Worm (Caenorhabditis elegans): ENCODE results near the gene srbc-30.

Gene srbc-30

DNA sequence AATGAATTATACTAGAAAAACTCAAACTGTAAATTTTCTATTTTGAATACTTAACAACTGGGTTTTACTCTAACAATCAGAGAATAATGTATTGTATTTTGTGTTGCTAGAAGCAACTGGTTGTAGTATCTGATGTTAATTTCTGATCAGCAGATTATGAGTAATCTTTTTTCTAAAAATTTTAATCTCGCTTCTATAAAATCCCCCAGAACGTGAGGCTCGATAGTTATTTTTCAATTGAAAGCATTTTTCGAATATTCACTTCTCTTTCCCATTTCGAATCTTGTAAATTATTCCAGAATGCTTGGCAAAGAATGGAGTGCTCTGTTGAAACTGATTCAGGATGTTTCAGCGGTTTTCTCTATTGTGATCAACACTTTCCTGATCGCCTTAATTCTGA, 37.6 kb upstream of the srbc-30 start, which contains the start of gene str-227:
Gene str-227, plus strand, starts transcription at position 301 of the 400 bp plus-strand sequence.
- TF ChIP-seq unc-130 (GFP tag; optimal IDR thresholded peaks at IDR 0.05), result no peak
- no peak for TF ChIP-seq chd-7 (tag; optimal IDR thresholded peaks at IDR 0.05)
- no peak for TF ChIP-seq ekl-4 (GFP tag; IDR thresholded peaks at IDR 0.05)
- TF ChIP-seq C17E4.6 (GFP tag; IDR thresholded peaks at IDR 0.05), result no peak
- no peak for TF ChIP-seq F33H1.4 (GFP tag; IDR thresholded peaks at IDR 0.05)
- no peak for TF ChIP-seq sptf-2 (GFP tag; optimal IDR thresholded peaks at IDR 0.05)
- TF ChIP-seq F52B5.7 (tag; optimal IDR thresholded peaks at IDR 0.05), result no peak
- no peak for TF ChIP-seq Y67H2A.10 (GFP tag; conservative IDR thresholded peaks at IDR 0.05)
- no peak for TF ChIP-seq ztf-28 (GFP tag; IDR thresholded peaks at IDR 0.05)
- TF ChIP-seq ccch-3 (GFP tag; optimal IDR thresholded peaks at IDR 0.05), result no peak
- TF ChIP-seq lin-35 (GFP tag; optimal IDR thresholded peaks at IDR 0.05), result no peak
- TF ChIP-seq nfya-2 (GFP tag; IDR thresholded peaks at IDR 0.05), result no peak
- TF ChIP-seq hmg-1.2 (GFP tag; IDR thresholded peaks at IDR 0.05), result no peak
- no peak for TF ChIP-seq lsy-27 (tag; optimal IDR thresholded peaks at IDR 0.05; ENCODE audit: borderline replicate concordance, insufficient read depth)
- TF ChIP-seq pha-4 (tag; optimal IDR thresholded peaks at IDR 0.05), result no peak
- TF ChIP-seq nhr-120 (GFP tag; IDR thresholded peaks at IDR 0.05), result no peak

DNA sequence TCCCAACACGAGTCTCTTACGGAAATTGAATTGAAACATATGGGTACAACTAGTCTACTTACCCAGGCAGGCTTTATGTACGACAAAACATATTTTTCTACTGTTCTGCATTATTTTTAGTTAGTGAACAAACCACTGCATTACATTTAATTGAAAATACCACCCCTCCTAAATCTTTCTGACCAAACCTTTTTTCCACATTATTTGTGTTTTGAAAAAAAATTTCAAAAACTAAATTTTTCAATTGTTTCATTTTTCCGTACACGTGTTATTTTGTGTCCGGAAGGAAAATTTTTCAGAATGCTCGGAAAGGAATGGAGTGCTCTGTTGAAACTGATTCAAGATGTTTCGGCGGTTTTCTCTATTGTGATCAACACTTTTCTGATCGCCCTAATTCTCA, 32.1 kb upstream of the srbc-30 start, which contains the start of gene str-226:
Gene str-226, plus strand, starts transcription at position 301 of the 400 bp plus-strand sequence.
- TF ChIP-seq unc-130 (GFP tag; optimal IDR thresholded peaks at IDR 0.05), result no peak
- TF ChIP-seq B0261.1 (tag; optimal IDR thresholded peaks at IDR 0.05), result no peak
- TF ChIP-seq madf-6 (GFP tag; IDR thresholded peaks at IDR 0.05), result no peak
- TF ChIP-seq madf-8 (GFP tag; conservative IDR thresholded peaks at IDR 0.05), result no peak
- TF ChIP-seq Y67H2A.10 (GFP tag; conservative IDR thresholded peaks at IDR 0.05), result no peak
- no peak for TF ChIP-seq cebp-1 (GFP tag; IDR thresholded peaks at IDR 0.05)
- no peak for TF ChIP-seq cebp-1 (tag; optimal IDR thresholded peaks at IDR 0.05)
- TF ChIP-seq B0019.2 (GFP tag; conservative IDR thresholded peaks at IDR 0.05), result no peak
- TF ChIP-seq attf-5 (GFP tag; optimal IDR thresholded peaks at IDR 0.05), result no peak
- TF ChIP-seq tbp1 (GFP tag; optimal IDR thresholded peaks at IDR 0.05), result no peak
- TF ChIP-seq egrh-3 (GFP tag; IDR thresholded peaks at IDR 0.05), result no peak
- TF ChIP-seq Y53G8AR.9 (GFP tag; conservative IDR thresholded peaks at IDR 0.05), result no peak
- TF ChIP-seq C06A6.2 (GFP tag; conservative IDR thresholded peaks at IDR 0.05), result no peak
- no peak for TF ChIP-seq zfh-2 (GFP tag; conservative IDR thresholded peaks at IDR 0.05)
- no peak for TF ChIP-seq zim-3 (tag; optimal IDR thresholded peaks at IDR 0.05)
- TF ChIP-seq lin-35 (GFP tag; optimal IDR thresholded peaks at IDR 0.05), result no peak
- no peak for TF ChIP-seq F10E7.11 (tag; optimal IDR thresholded peaks at IDR 0.05)
- no peak for TF ChIP-seq rpc-1 (optimal IDR thresholded peaks at IDR 0.05)
- TF ChIP-seq rpc-1 (tag; optimal IDR thresholded peaks at IDR 0.05), result no peak

DNA sequence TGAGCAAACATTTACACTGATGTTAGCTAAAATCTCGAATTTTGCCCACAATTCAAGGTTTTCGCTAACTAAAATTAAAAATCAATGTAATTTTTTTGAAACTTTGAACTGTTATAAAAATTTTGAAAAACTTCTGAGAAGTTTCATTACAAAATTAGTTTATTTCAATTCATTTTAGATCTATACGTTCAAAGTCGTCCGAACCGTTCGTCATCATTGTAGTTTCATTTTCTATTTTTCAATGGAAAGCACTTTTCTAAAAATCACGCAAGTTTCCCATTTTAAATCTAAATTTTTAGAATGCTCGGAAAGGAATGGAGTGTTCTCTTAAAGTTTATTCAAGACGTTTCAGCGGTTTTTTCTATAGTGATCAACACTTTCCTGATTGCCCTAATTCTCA, 29.6 kb upstream of the srbc-30 start, which contains the start of gene str-228:
Gene str-228, plus strand, starts transcription at position 301 of the 400 bp plus-strand sequence.
- no peak for TF ChIP-seq aptf-2 (GFP tag; conservative IDR thresholded peaks at IDR 0.05)
- TF ChIP-seq ztf-18 (tag; optimal IDR thresholded peaks at IDR 0.05), result no peak
- TF ChIP-seq hlh-26 (GFP tag; conservative IDR thresholded peaks at IDR 0.05), result no peak

DNA sequence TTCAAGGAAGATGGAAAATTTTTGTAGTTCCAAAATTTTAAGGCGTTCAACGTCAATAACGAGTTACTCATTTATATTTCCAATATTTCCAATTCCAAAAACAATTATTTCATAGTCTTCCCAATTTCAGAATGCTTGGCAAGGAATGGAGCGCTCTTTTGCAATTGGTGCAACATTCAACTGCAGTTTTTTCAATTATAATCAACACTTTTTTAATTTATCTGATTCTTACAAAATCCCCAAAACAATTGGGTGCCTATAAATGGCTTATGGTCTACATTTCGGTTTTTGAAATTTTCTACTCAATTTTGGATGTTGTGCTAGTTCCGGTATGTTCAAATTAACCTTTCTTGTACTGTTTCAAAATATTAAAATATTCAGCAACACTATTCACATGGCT, 27.4 kb upstream of the srbc-30 start, which contains the start of gene str-225:
Gene str-225, plus strand, starts transcription at position 132 of the 400 bp plus-strand sequence.
- TF ChIP-seq F52B5.7 (tag; optimal IDR thresholded peaks at IDR 0.05) (no peak), ekl-4 (GFP tag; IDR thresholded peaks at IDR 0.05) (no peak), pha-4 (tag; optimal IDR thresholded peaks at IDR 0.05) (no peak), egl-18 (GFP tag; IDR thresholded peaks at IDR 0.05) (no peak)

All from whole organism, young adult.